Worm (Caenorhabditis elegans) whole organism, L1 larva: Measurements from ENCODE around the gene faah-6.
A peak's percentile ranks its signal among the peaks of the same experiment; 100 is the strongest.

Experiments used
- F16B12.6 ChIP-seq: fragments of 150-350 bp; optimal IDR thresholded peaks from 2 replicates; lab custom pipeline; 2014; ENCODE audit warnings: missing biosample characterization, missing genetic modification characterization
- aha-1 ChIP-seq: fragments of 150-350 bp; optimal IDR thresholded peaks from 2 replicates; lab custom pipeline; 2014; ENCODE audit warnings: missing biosample characterization, missing genetic modification characterization
- aly-2 ChIP-seq: fragments of 150-350 bp; optimal IDR thresholded peaks from 2 replicates; lab custom pipeline; 2014; ENCODE audit warnings: missing biosample characterization, missing genetic modification characterization
- ama-1 ChIP-seq: fragments of 150-350 bp; optimal IDR thresholded peaks from 2 replicates; lab custom pipeline; 2014
- ceh-63 ChIP-seq: fragments of 200-800 bp; sonication (Bioruptor generic); optimal IDR thresholded peaks from 2 replicates; lab custom pipeline; 2018; ENCODE audit warnings: mild to moderate bottlenecking, missing genetic modification characterization, missing compliant biosample characterization
- ceh-82 ChIP-seq, 3 experiments: fragments of 150-350 bp in 1 of 3; sonication (generic microtip) in 2 of 3; optimal IDR thresholded peaks; 2 replicates each; lab custom pipeline; 2014 to 2017; ENCODE audit warnings: missing biosample characterization in 3 of 3, missing genetic modification characterization in 3 of 3
- dsc-1 ChIP-seq: sonication (generic microtip); optimal IDR thresholded peaks from 2 replicates; lab custom pipeline; 2016; ENCODE audit warnings: mild to moderate bottlenecking, missing genetic modification characterization, missing compliant biosample characterization
- efl-1 ChIP-seq, 4 experiments: fragments of 150-350 bp; optimal IDR thresholded peaks in 3 of 4; peaks in 1 of 4; 1 replicate in 1 of 4; 2 replicates in 3 of 4; lab custom pipeline; 2014; ENCODE audit warnings: missing biosample characterization in 2 of 4, missing genetic modification characterization in 2 of 4, missing genetic modification reagents in 2 of 4
- egl-13 ChIP-seq: sonication (generic microtip); optimal IDR thresholded peaks from 2 replicates; lab custom pipeline; 2016; ENCODE audit warnings: missing genotype, missing genetic modification reagents, missing genetic modification characterization, missing compliant biosample characterization
- elt-2 ChIP-seq: sonication (generic microtip); optimal IDR thresholded peaks from 2 replicates; lab custom pipeline; 2016; ENCODE audit warnings: missing genetic modification characterization, mild to moderate bottlenecking, inconsistent platforms, missing compliant biosample characterization, missing genetic modification reagents
- ets-5 ChIP-seq: fragments of 200-800 bp; sonication (Bioruptor generic); IDR thresholded peaks from 2 replicates; pipeline ENCODE4 v1.3.6; 2022; ENCODE audit warnings: missing genetic modification characterization, missing compliant biosample characterization
- fkh-10 ChIP-seq: sonication (generic microtip); optimal IDR thresholded peaks from 2 replicates; lab custom pipeline; 2017; ENCODE audit warnings: missing biosample characterization, missing genetic modification reagents, missing genetic modification characterization
- fkh-8 ChIP-seq: sonication (generic microtip); optimal IDR thresholded peaks from 2 replicates; lab custom pipeline; 2016; ENCODE audit warnings: mild to moderate bottlenecking, missing genetic modification characterization, missing compliant biosample characterization
- hlh-17 ChIP-seq: fragments of 200-800 bp; sonication (Bioruptor generic); optimal IDR thresholded peaks from 2 replicates; lab custom pipeline; 2018; ENCODE audit warnings: missing genetic modification characterization, mild to moderate bottlenecking, missing compliant biosample characterization, moderate library complexity, borderline replicate concordance
- lin-13 ChIP-seq: fragments of 150-350 bp; optimal IDR thresholded peaks from 2 replicates; lab custom pipeline; 2014; ENCODE audit warnings: missing biosample characterization, missing genetic modification reagents, missing genetic modification characterization
- lin-14 ChIP-seq: fragments of 200-800 bp; sonication (Bioruptor generic); optimal IDR thresholded peaks from 2 replicates; lab custom pipeline; 2018; ENCODE audit warnings: mild to moderate bottlenecking, missing genetic modification characterization, moderate library complexity, missing compliant biosample characterization
- lin-35 ChIP-seq, 2 experiments: fragments of 150-350 bp; optimal IDR thresholded peaks; 2 replicates each; lab custom pipeline; 2014; ENCODE audit warnings: missing biosample characterization in 2 of 2, missing genetic modification characterization in 2 of 2, missing genetic modification reagents in 2 of 2
- lin-39 ChIP-seq: fragments of 150-350 bp; optimal IDR thresholded peaks from 2 replicates; lab custom pipeline; 2014; ENCODE audit warnings: missing biosample characterization, missing genetic modification reagents, missing genetic modification characterization
- lsy-2 ChIP-seq, 2 experiments: fragments of 150-350 bp; optimal IDR thresholded peaks; 2 replicates each; lab custom pipeline; 2014; ENCODE audit warnings: missing biosample characterization in 2 of 2, missing genetic modification characterization in 2 of 2
- mep-1 ChIP-seq: fragments of 150-350 bp; optimal IDR thresholded peaks from 2 replicates; lab custom pipeline; 2014; ENCODE audit warnings: missing biosample characterization, missing genetic modification characterization
- nhr-11 ChIP-seq: fragments of 150-350 bp; optimal IDR thresholded peaks from 2 replicates; lab custom pipeline; 2014; ENCODE audit warnings: missing biosample characterization, missing genetic modification characterization
- nhr-12 ChIP-seq: sonication (generic microtip); optimal IDR thresholded peaks from 2 replicates; lab custom pipeline; 2017; ENCODE audit warnings: missing biosample characterization, missing genetic modification characterization
- nhr-20 ChIP-seq: sonication (generic microtip); optimal IDR thresholded peaks from 2 replicates; lab custom pipeline; 2016; ENCODE audit warnings: mild to moderate bottlenecking, missing genetic modification characterization, missing compliant biosample characterization
- nhr-28 ChIP-seq: fragments of 150-350 bp; optimal IDR thresholded peaks from 2 replicates; lab custom pipeline; 2014; ENCODE audit warnings: missing biosample characterization, missing genetic modification characterization
- nhr-47 ChIP-seq: sonication (generic microtip); optimal IDR thresholded peaks from 2 replicates; lab custom pipeline; 2016; ENCODE audit warnings: mild to moderate bottlenecking, missing genetic modification characterization, moderate library complexity, missing compliant biosample characterization
- nhr-71 ChIP-seq: sonication (generic microtip); optimal IDR thresholded peaks from 2 replicates; lab custom pipeline; 2016; ENCODE audit warnings: mild to moderate bottlenecking, missing genetic modification characterization, moderate library complexity, missing compliant biosample characterization
- nhr-76 ChIP-seq: sonication (generic microtip); optimal IDR thresholded peaks from 2 replicates; lab custom pipeline; 2017; ENCODE audit warnings: missing biosample characterization, missing genetic modification characterization
- nhr-77 ChIP-seq: fragments of 150-350 bp; optimal IDR thresholded peaks from 2 replicates; lab custom pipeline; 2014; ENCODE audit warnings: missing biosample characterization, missing genetic modification characterization
- nhr-84 ChIP-seq: sonication (generic microtip); optimal IDR thresholded peaks from 2 replicates; lab custom pipeline; 2017; ENCODE audit warnings: missing biosample characterization, missing genetic modification characterization
- nhr-85 ChIP-seq: sonication (generic microtip); peaks from one replicate; lab custom pipeline; 2016; ENCODE audit warnings: missing genetic modification characterization, inconsistent platforms, missing compliant biosample characterization
- nhr-90 ChIP-seq: sonication (generic microtip); optimal IDR thresholded peaks from 2 replicates; lab custom pipeline; 2016; ENCODE audit warnings: mild to moderate bottlenecking, missing genetic modification characterization, missing compliant biosample characterization; ENCODE audit not compliant: poor library complexity
- pax-3 ChIP-seq: fragments of 200-800 bp; sonication (Bioruptor generic); optimal IDR thresholded peaks from 2 replicates; lab custom pipeline; 2018; ENCODE audit warnings: mild to moderate bottlenecking, missing genetic modification characterization, moderate library complexity, missing compliant biosample characterization
- skn-1 ChIP-seq: fragments of 150-350 bp; optimal IDR thresholded peaks from 2 replicates; lab custom pipeline; 2014; ENCODE audit warnings: missing biosample characterization, missing genetic modification characterization
- snpc-4 ChIP-seq: fragments of 150-350 bp; optimal IDR thresholded peaks from 2 replicates; lab custom pipeline; 2014; ENCODE audit warnings: missing biosample characterization, missing genetic modification characterization
- snu-23 ChIP-seq: sonication (generic microtip); optimal IDR thresholded peaks from 2 replicates; lab custom pipeline; 2016; ENCODE audit warnings: missing genetic modification characterization, missing compliant biosample characterization
- sox-4 ChIP-seq: sonication (generic microtip); optimal IDR thresholded peaks from 2 replicates; lab custom pipeline; 2016; ENCODE audit warnings: missing genetic modification characterization, missing compliant biosample characterization
- sptf-1 ChIP-seq: fragments of 150-350 bp; optimal IDR thresholded peaks from 2 replicates; lab custom pipeline; 2014; ENCODE audit warnings: missing biosample characterization, missing genetic modification characterization
- sup-37 ChIP-seq: fragments of 200-800 bp; sonication (Bioruptor generic); optimal IDR thresholded peaks from 2 replicates; lab custom pipeline; 2018; ENCODE audit warnings: mild to moderate bottlenecking, missing genetic modification characterization, missing compliant biosample characterization
- swsn-7 ChIP-seq: sonication (generic microtip); optimal IDR thresholded peaks from 2 replicates; lab custom pipeline; 2016; ENCODE audit warnings: missing genetic modification characterization, missing compliant biosample characterization
- tbx-2 ChIP-seq: sonication (generic microtip); optimal IDR thresholded peaks from 2 replicates; lab custom pipeline; 2016; ENCODE audit warnings: missing genetic modification characterization, missing compliant biosample characterization
- tlp-1 ChIP-seq: fragments of 150-350 bp; optimal IDR thresholded peaks from 2 replicates; lab custom pipeline; 2014; ENCODE audit warnings: missing biosample characterization, missing genetic modification characterization
- unc-130 ChIP-seq: fragments of 150-350 bp; optimal IDR thresholded peaks from 2 replicates; lab custom pipeline; 2017; ENCODE audit warnings: missing biosample characterization, missing genetic modification characterization, inconsistent platforms
- xbp-1 ChIP-seq: sonication (generic microtip); optimal IDR thresholded peaks from 2 replicates; lab custom pipeline; 2016; ENCODE audit warnings: missing genetic modification characterization, missing compliant biosample characterization
- zag-1 ChIP-seq: fragments of 150-350 bp; optimal IDR thresholded peaks from 2 replicates; lab custom pipeline; 2014; ENCODE audit warnings: missing biosample characterization, missing genetic modification characterization

The faah-6 gene

DNA sequence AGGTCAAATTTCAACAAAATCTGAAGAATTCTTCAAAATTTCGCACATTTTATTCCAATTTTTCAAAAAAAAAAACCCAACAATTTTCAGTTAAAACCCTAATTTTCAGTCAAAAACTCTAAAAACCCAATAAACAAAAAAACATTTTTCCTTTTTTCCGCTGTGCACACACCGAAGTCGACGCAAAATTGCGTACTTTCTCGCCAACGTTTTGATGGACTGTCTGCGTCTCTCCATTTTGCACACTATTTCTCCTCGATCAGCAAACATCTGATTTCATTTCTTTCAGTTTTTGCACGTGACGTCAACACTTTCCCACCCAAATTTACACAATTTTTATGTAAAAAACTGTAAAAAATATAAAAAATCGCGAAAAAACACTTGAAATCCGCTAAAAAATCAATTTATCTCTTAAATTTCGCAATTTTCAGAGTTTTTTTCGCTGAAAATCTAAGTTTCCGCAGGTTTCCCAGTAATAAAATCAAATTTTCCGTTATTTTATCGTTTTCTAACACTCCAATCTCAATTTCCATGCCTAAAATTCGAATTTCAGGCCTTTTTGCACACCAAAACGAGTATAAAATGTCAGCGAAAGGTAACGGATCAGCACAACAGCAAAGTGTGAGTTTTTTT lies 7.0 kb downstream of the faah-6 start, which contains the start of gene crh-1 (continued):
- TF ChIP-seq hlh-17: no peak
- TF ChIP-seq tbx-2 (tag; lab: Kevin White, UChicago): peak; percentile 85
- TF ChIP-seq nhr-47 (tag; lab: Kevin White, UChicago): peak; percentile 92
- peak; percentile 74 for TF ChIP-seq snpc-4 (tag; lab: Kevin White, UChicago)
- peak; percentile 84 for TF ChIP-seq nhr-90 (tag; lab: Kevin White, UChicago)
- TF ChIP-seq elt-2 (tag; lab: Kevin White, UChicago): peak; percentile 69
- no peak for TF ChIP-seq ets-5
- peak; percentile 86 for TF ChIP-seq nhr-20 (tag; lab: Kevin White, UChicago)
- TF ChIP-seq F16B12.6 (tag; lab: Kevin White, UChicago): peak; percentile 98
- TF ChIP-seq skn-1 (tag; lab: Kevin White, UChicago): peak; percentile 65
- TF ChIP-seq pax-3 (tag; lab: Kevin White, UChicago): no peak
- TF ChIP-seq unc-130: no peak
- TF ChIP-seq aha-1 (tag; lab: Kevin White, UChicago): no peak
- TF ChIP-seq lin-13 (GFP tag; lab: Kevin White, UChicago): peak; percentile 79
- peak; percentile 63 for TF ChIP-seq sox-4 (tag; lab: Kevin White, UChicago)

DNA sequence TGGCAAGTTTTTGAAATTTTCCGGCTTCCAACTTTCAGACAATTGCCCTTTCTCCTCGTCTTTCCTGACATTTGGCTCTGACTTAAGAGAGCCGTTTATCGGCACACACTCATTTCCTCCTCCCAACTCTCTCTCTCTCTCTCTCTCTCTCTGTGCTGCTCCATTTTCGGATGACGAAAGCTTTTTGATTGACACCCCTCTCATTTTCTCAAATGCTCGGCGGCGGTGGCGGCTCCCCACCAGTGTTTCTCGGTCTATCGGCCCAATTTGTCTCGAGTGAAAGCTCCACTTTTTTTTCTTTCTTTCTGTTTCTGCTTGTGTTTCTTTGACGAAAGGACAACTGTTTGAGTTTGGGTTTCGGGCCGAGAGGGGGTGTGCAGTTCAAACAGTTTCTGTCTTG lies 9.6 kb downstream of the faah-6 start:
- TF ChIP-seq fkh-8 (tag; lab: Kevin White, UChicago) (peak; percentile 22), zag-1 (tag; lab: Kevin White, UChicago) (no peak), nhr-76 (tag; lab: Kevin White, UChicago) (no peak), nhr-47 (tag; lab: Kevin White, UChicago) (peak; percentile 21), lin-35 (GFP tag; optimal IDR thresholded peaks at IDR 0.05; lab: Kevin White, UChicago) (no peak), lin-14 (GFP tag; lab: Kevin White, UChicago) (peak; percentile 58)

DNA sequence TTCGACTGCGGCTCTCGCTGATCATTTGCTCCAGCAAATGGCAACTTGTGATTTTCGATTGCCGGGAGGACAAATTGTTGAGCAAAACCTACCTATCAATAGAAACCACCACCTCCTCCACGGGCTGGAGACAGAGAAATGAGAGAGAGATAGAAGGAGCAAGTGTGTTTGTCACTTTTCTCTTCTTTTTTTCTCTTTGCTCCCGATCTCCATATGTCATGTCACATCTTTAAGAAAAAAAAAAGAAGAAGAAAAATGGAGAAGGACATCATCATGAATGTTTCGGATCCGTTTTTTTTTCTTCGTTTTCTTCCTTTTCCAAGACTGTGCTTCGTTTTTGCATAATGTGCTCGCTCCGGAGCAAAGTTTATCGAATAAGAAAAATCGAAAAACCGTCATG lies 10.5 kb downstream of the faah-6 start:
- no peak for TF ChIP-seq sup-37 (GFP tag; lab: Kevin White, UChicago)
- no peak for TF ChIP-seq pax-3 (tag; lab: Kevin White, UChicago)
- TF ChIP-seq tlp-1 (tag; lab: Kevin White, UChicago): no peak
- peak; percentile 72 for TF ChIP-seq lin-14 (GFP tag; lab: Kevin White, UChicago)
- TF ChIP-seq lsy-2 (tag; optimal IDR thresholded peaks at IDR 0.05; lab: Kevin White, UChicago): peak in 1 of 2 experiments; percentile 34
- TF ChIP-seq nhr-85: no peak
- TF ChIP-seq dsc-1: peak; percentile 17
- TF ChIP-seq ceh-63 (GFP tag; lab: Kevin White, UChicago): no peak
- no peak for TF ChIP-seq ama-1 (lab: Kevin White, UChicago)
- peak; percentile 22 for TF ChIP-seq mep-1 (tag; lab: Kevin White, UChicago)
- peak; percentile 26 for TF ChIP-seq snu-23 (GFP tag; lab: Kevin White, UChicago)
- TF ChIP-seq xbp-1: no peak
- no peak for TF ChIP-seq elt-2 (tag; lab: Kevin White, UChicago)
- TF ChIP-seq fkh-10 (GFP tag; lab: Kevin White, UChicago): peak; percentile 20
- TF ChIP-seq sptf-1 (tag; lab: Kevin White, UChicago): no peak
- TF ChIP-seq lin-39 (tag; lab: Kevin White, UChicago): no peak
- peak in 1 of 2 experiments; percentile 2 for TF ChIP-seq efl-1 (optimal IDR thresholded peaks at IDR 0.05; lab: Kevin White, UChicago)
- no peak for TF ChIP-seq efl-1 (GFP tag; optimal IDR thresholded peaks at IDR 0.05 in 1 of 2; lab: Kevin White, UChicago)
- TF ChIP-seq nhr-77: peak; percentile 29
- no peak for TF ChIP-seq nhr-84

DNA sequence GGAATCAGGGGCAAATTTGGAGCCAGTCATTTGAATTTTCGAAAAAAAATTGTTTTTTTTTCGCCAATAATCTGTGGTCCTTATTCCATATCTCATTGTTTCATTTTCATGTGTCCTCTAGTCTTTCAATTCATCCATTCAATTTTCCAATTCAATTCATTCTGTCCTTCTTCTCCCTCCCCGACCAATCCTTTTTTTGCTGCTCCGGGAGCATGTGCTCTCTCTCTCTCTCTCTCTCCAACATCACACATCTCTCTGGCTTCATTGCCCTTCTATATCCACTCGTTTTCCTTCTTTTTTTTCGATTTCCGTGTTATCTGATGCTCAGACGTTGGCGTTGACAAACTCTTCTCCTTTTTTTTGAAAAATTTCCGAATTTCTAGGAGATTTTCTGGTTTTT lies 13.1 kb downstream of the faah-6 start:
- TF ChIP-seq fkh-8 (tag; lab: Kevin White, UChicago) (peak; percentile 37), fkh-10 (GFP tag; lab: Kevin White, UChicago) (peak; percentile 51), tbx-2 (tag; lab: Kevin White, UChicago) (peak; percentile 34), sptf-1 (tag; lab: Kevin White, UChicago) (no peak), aly-2 (tag; lab: Kevin White, UChicago) (no peak), nhr-28 (tag; lab: Kevin White, UChicago) (no peak), nhr-77 (no peak), nhr-71 (tag; lab: Kevin White, UChicago) (peak; percentile 42), swsn-7 (tag; lab: Kevin White, UChicago) (peak; percentile 22), snu-23 (GFP tag; lab: Kevin White, UChicago) (peak; percentile 29), lin-14 (GFP tag; lab: Kevin White, UChicago) (peak; percentile 79), sup-37 (GFP tag; lab: Kevin White, UChicago) (no peak), egl-13 (tag; lab: Kevin White, UChicago) (peak; percentile 3), nhr-12 (tag; lab: Kevin White, UChicago) (no peak), nhr-11 (tag; lab: Kevin White, UChicago) (no peak), lsy-2 (tag; optimal IDR thresholded peaks at IDR 0.05; lab: Kevin White, UChicago) (peak in 1 of 2 experiments; percentile 9), nhr-47 (tag; lab: Kevin White, UChicago) (peak; percentile 30), ceh-82 (tag; optimal IDR thresholded peaks at IDR 0.05; lab: Kevin White, UChicago) (peak in 1 of 3 experiments; percentile 32)
